Worm (Caenorhabditis elegans): ENCODE results near the gene nhr-67.

DNA sequence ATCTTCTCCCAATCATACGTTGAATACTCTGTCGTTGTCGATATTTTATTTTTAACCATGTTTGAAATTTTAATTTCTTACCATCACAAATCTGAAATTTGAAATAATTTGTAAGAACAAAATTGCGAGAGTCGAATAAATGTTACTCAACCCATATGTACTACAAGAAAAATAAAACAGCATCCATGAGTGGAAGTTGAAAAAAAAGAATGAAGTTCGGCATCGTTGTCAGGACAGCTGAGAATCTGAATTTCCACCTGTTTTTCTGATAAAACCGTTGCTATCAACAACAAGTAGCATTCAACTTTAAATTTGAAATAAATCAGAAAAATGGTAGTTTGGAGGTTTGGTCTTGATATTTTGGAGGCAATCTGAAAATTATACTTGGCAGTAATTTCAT lies 54.3 kb downstream of the nhr-67 start, which contains the start of gene C29F4.3:
- TF ChIP-seq nhr-76 (tag; optimal IDR thresholded peaks at IDR 0.05) (no peak), R02D3.7 (tag; optimal IDR thresholded peaks at IDR 0.05) (no peak), daf-12 (tag; optimal IDR thresholded peaks at IDR 0.05) (no peak), nhr-77 (tag; optimal IDR thresholded peaks at IDR 0.05) (no peak), nhr-12 (tag; optimal IDR thresholded peaks at IDR 0.05) (no peak), pha-4 (tag; optimal IDR thresholded peaks at IDR 0.05) (no peak)
